Fruit fly (Drosophila melanogaster) whole organism, embryonic: ENCODE results near the gene CG10208.
A peak's percentile ranks its signal among the peaks of the same experiment; 100 is the strongest.

Source experiments
- CG10147 ChIP-seq: fragments of 200-800 bp; sonication (Bioruptor generic); optimal IDR thresholded peaks from 2 replicates; lab custom pipeline; 2019; ENCODE audit warnings: missing biosample characterization, mild to moderate bottlenecking, missing genetic modification characterization, moderate library complexity
- CG11456 ChIP-seq: fragments of 200-800 bp; sonication (Bioruptor generic); IDR thresholded peaks from 3 replicates; pipeline ENCODE4 v1.3.6; 2022; ENCODE audit warnings: missing biosample characterization, missing genetic modification characterization
- CG12071 ChIP-seq: fragments of 200-800 bp; sonication (Bioruptor generic); optimal IDR thresholded peaks from 3 replicates; lab custom pipeline; 2018; ENCODE audit warnings: missing biosample characterization, mild to moderate bottlenecking, missing genetic modification characterization
- CG12219 ChIP-seq: fragments of 200-800 bp; sonication (Bioruptor generic); optimal IDR thresholded peaks from 3 replicates; lab custom pipeline; 2018; ENCODE audit warnings: missing biosample characterization, mild to moderate bottlenecking, missing genetic modification characterization
- CG12744 ChIP-seq: fragments of 200-800 bp; sonication (Bioruptor generic); optimal IDR thresholded peaks from 2 replicates; lab custom pipeline; 2016; ENCODE audit warnings: missing biosample characterization, missing genetic modification characterization
- CG14710 ChIP-seq: fragments of 200-800 bp; sonication (Bioruptor generic); optimal IDR thresholded peaks from 3 replicates; lab custom pipeline; 2019; ENCODE audit warnings: missing biosample characterization, mild to moderate bottlenecking, missing genetic modification characterization, moderate library complexity
- CG15514 ChIP-seq: fragments of 200-800 bp; sonication (Bioruptor generic); optimal IDR thresholded peaks from 3 replicates; lab custom pipeline; 2017; ENCODE audit warnings: missing biosample characterization, missing genetic modification characterization, mild to moderate bottlenecking, moderate library complexity, missing genetic modification reagents
- CG17328 ChIP-seq: fragments of 200-800 bp; sonication (Bioruptor generic); IDR thresholded peaks from 2 replicates; pipeline ENCODE4 v1.3.6; 2022; ENCODE audit warnings: missing biosample characterization, missing genetic modification characterization
- CG17361 ChIP-seq: fragments of 200-800 bp; sonication (Bioruptor generic); IDR thresholded peaks from 3 replicates; pipeline ENCODE4 v1.3.6; 2022; ENCODE audit warnings: missing biosample characterization, missing genetic modification characterization
- CG2199 ChIP-seq: fragments of 200-800 bp; sonication (Bioruptor generic); IDR thresholded peaks from 3 replicates; pipeline ENCODE4 v1.3.6; 2022; ENCODE audit warnings: missing biosample characterization, missing genetic modification characterization
- CG2678 ChIP-seq: fragments of 200-800 bp; sonication (Bioruptor generic); optimal IDR thresholded peaks from 3 replicates; lab custom pipeline; 2019; ENCODE audit warnings: missing biosample characterization, mild to moderate bottlenecking, missing genetic modification characterization, moderate library complexity
- CG2712 ChIP-seq: fragments of 200-800 bp; optimal IDR thresholded peaks from 3 replicates; lab custom pipeline; 2019; ENCODE audit warnings: missing biosample characterization, mild to moderate bottlenecking, missing genetic modification characterization, moderate library complexity
- CG30403 ChIP-seq: fragments of 200-800 bp; sonication (Bioruptor generic); optimal IDR thresholded peaks from 3 replicates; lab custom pipeline; 2016; ENCODE audit warnings: missing biosample characterization, missing genetic modification characterization
- CG34376 ChIP-seq: fragments of 200-800 bp; sonication (Bioruptor generic); optimal IDR thresholded peaks from 2 replicates; lab custom pipeline; 2018; ENCODE audit warnings: missing biosample characterization, mild to moderate bottlenecking, missing genetic modification characterization
- CG4282 ChIP-seq: fragments of 200-800 bp; sonication (Bioruptor generic); optimal IDR thresholded peaks from 2 replicates; lab custom pipeline; 2016; ENCODE audit warnings: missing biosample characterization, missing genetic modification characterization
- CG5245 ChIP-seq: fragments of 200-800 bp; sonication (Bioruptor generic); optimal IDR thresholded peaks from 3 replicates; lab custom pipeline; 2016; ENCODE audit warnings: missing biosample characterization, missing genetic modification characterization
- CG6272 ChIP-seq: fragments of 200-800 bp; sonication (Bioruptor generic); IDR thresholded peaks from 2 replicates; pipeline ENCODE4 v1.3.6; 2022; ENCODE audit warnings: missing biosample characterization, missing genetic modification characterization
- CG7357 ChIP-seq: fragments of 200-800 bp; sonication (Bioruptor generic); IDR thresholded peaks from 3 replicates; pipeline ENCODE4 v1.3.6; 2022; ENCODE audit warnings: missing biosample characterization, missing genetic modification characterization
- CG7556 ChIP-seq: fragments of 200-800 bp; sonication (Bioruptor generic); optimal IDR thresholded peaks from 2 replicates; lab custom pipeline; 2017; ENCODE audit warnings: missing biosample characterization, mild to moderate bottlenecking, missing genetic modification characterization
- CG7987 ChIP-seq: fragments of 200-800 bp; sonication (Bioruptor generic); optimal IDR thresholded peaks from 2 replicates; lab custom pipeline; 2018; ENCODE audit warnings: missing biosample characterization, mild to moderate bottlenecking, missing genetic modification characterization, moderate library complexity
- CG8478 ChIP-seq: fragments of >200 bp; optimal IDR thresholded peaks from 2 replicates; lab custom pipeline; 2018
- CG9817 ChIP-seq: fragments of 200-800 bp; sonication (Bioruptor generic); optimal IDR thresholded peaks from 2 replicates; lab custom pipeline; 2018; ENCODE audit warnings: missing biosample characterization, mild to moderate bottlenecking, missing genetic modification characterization, moderate library complexity
- CTCF ChIP-seq: fragments of 200-800 bp; sonication (Bioruptor generic); optimal IDR thresholded peaks from 2 replicates; lab custom pipeline; 2017; ENCODE audit warnings: missing biosample characterization, mild to moderate bottlenecking, missing genetic modification characterization, moderate library complexity
- Deaf1 ChIP-seq: fragments of 200-800 bp; optimal IDR thresholded peaks from 3 replicates; lab custom pipeline; 2019; ENCODE audit warnings: missing biosample characterization, mild to moderate bottlenecking, missing genetic modification characterization, moderate library complexity
- Gug ChIP-seq: fragments of 200-800 bp; sonication (Bioruptor generic); IDR thresholded peaks from 4 replicates; pipeline ENCODE4 v1.3.6; 2022; ENCODE audit warnings: missing biosample characterization, missing genetic modification characterization
- HLH54F ChIP-seq: fragments of 200-800 bp; sonication (Bioruptor generic); optimal IDR thresholded peaks from 3 replicates; lab custom pipeline; 2016; ENCODE audit warnings: missing biosample characterization, missing genetic modification characterization
- HLHmδ ChIP-seq: fragments of 200-800 bp; sonication (Bioruptor generic); optimal IDR thresholded peaks from 2 replicates; lab custom pipeline; 2018; ENCODE audit warnings: missing biosample characterization, mild to moderate bottlenecking, missing genetic modification characterization, moderate library complexity
- Lhr ChIP-seq: fragments of 200-800 bp; sonication (Bioruptor generic); optimal IDR thresholded peaks from 3 replicates; lab custom pipeline; 2017; ENCODE audit warnings: mild to moderate bottlenecking, missing biosample characterization, missing genetic modification reagents, missing genetic modification characterization
- MTF-1 ChIP-seq: fragments of 200-800 bp; sonication (Bioruptor generic); optimal IDR thresholded peaks from 2 replicates; lab custom pipeline; 2018; ENCODE audit warnings: missing biosample characterization, mild to moderate bottlenecking, missing genetic modification characterization, borderline replicate concordance
- Med ChIP-seq: fragments of 200-800 bp; sonication (Bioruptor generic); peaks from one replicate; lab custom pipeline; 2016; ENCODE audit warnings: missing biosample characterization, missing genetic modification characterization, mild to moderate bottlenecking, inconsistent platforms, moderate library complexity
- Nf-YC ChIP-seq: fragments of 200-800 bp; optimal IDR thresholded peaks from 3 replicates; lab custom pipeline; 2019; ENCODE audit warnings: missing biosample characterization, mild to moderate bottlenecking, missing genetic modification characterization, moderate library complexity
- Opbp ChIP-seq: fragments of 200-800 bp; sonication (Bioruptor generic); IDR thresholded peaks from 3 replicates; pipeline ENCODE4 v1.3.6; 2022; ENCODE audit warnings: missing biosample characterization, missing genetic modification characterization; ENCODE audit not compliant: partially characterized antibody
- Pdp1 ChIP-seq, 2 experiments: fragments of 200-800 bp; sonication (Bioruptor generic); optimal IDR thresholded peaks; 3 replicates each; lab custom pipeline; 2016; ENCODE audit warnings: missing biosample characterization in 2 of 2, missing genetic modification characterization in 2 of 2, mild to moderate bottlenecking in 1 of 2, moderate library complexity in 1 of 2
- Poxn ChIP-seq: fragments of 200-800 bp; sonication (Bioruptor generic); IDR thresholded peaks from 2 replicates; pipeline ENCODE4 v1.3.6; 2022; ENCODE audit warnings: missing biosample characterization, missing genetic modification characterization
- Sin3A ChIP-seq: fragments of >200 bp; optimal IDR thresholded peaks from 2 replicates; lab custom pipeline; 2018
- Six4 ChIP-seq: fragments of 200-800 bp; sonication (Bioruptor generic); optimal IDR thresholded peaks from 2 replicates; lab custom pipeline; 2016; ENCODE audit warnings: missing biosample characterization, missing genetic modification characterization
- ab ChIP-seq: fragments of 200-800 bp; sonication (Bioruptor generic); optimal IDR thresholded peaks from 2 replicates; lab custom pipeline; 2016; ENCODE audit warnings: missing biosample characterization, missing genetic modification characterization
- bowl ChIP-seq: fragments of 200-800 bp; sonication (Bioruptor generic); IDR thresholded peaks from 2 replicates; pipeline ENCODE4 v1.3.6; 2022; ENCODE audit warnings: missing biosample characterization, missing genetic modification characterization
- da ChIP-seq: fragments of 200-800 bp; sonication (Bioruptor generic); optimal IDR thresholded peaks from 2 replicates; lab custom pipeline; 2016; ENCODE audit warnings: missing biosample characterization, missing genetic modification characterization
- fd102C ChIP-seq: fragments of 200-800 bp; sonication (Bioruptor generic); optimal IDR thresholded peaks from 2 replicates; lab custom pipeline; 2018; ENCODE audit warnings: missing biosample characterization, mild to moderate bottlenecking, missing genetic modification characterization, moderate library complexity
- gfzf ChIP-seq: fragments of 200-800 bp; sonication (Bioruptor generic); optimal IDR thresholded peaks from 2 replicates; lab custom pipeline; 2016; ENCODE audit warnings: missing biosample characterization, mild to moderate bottlenecking, missing genetic modification characterization, moderate library complexity
- grau ChIP-seq: fragments of 200-800 bp; optimal IDR thresholded peaks from 3 replicates; lab custom pipeline; 2019; ENCODE audit warnings: missing biosample characterization, mild to moderate bottlenecking, missing genetic modification characterization, moderate library complexity
- insv ChIP-seq, 2 experiments: fragments of 200-800 bp; sonication (Bioruptor generic); optimal IDR thresholded peaks; 3 replicates each; lab custom pipeline; 2016 to 2018; ENCODE audit warnings: missing biosample characterization in 2 of 2, missing genetic modification characterization in 2 of 2
- lilli ChIP-seq: fragments of 200-800 bp; sonication (Bioruptor generic); optimal IDR thresholded peaks from 3 replicates; lab custom pipeline; 2016; ENCODE audit warnings: missing biosample characterization, missing genetic modification characterization
- nerfin-2 ChIP-seq: fragments of 200-800 bp; sonication (Bioruptor generic); IDR thresholded peaks from 2 replicates; pipeline ENCODE4 v1.3.6; 2022; ENCODE audit warnings: missing biosample characterization, missing genetic modification characterization; ENCODE audit not compliant: partially characterized antibody
- nmo ChIP-seq: fragments of 200-800 bp; sonication (Bioruptor generic); optimal IDR thresholded peaks from 2 replicates; lab custom pipeline; 2018; ENCODE audit warnings: missing biosample characterization, mild to moderate bottlenecking, missing genetic modification characterization, moderate library complexity
- pb ChIP-seq: fragments of 200-800 bp; sonication (Bioruptor generic); optimal IDR thresholded peaks from 3 replicates; lab custom pipeline; 2016; ENCODE audit warnings: missing biosample characterization, missing genetic modification characterization
- row ChIP-seq: fragments of 200-800 bp; sonication (Bioruptor generic); IDR thresholded peaks from 3 replicates; pipeline ENCODE4 v1.3.6; 2022; ENCODE audit warnings: missing biosample characterization, missing genetic modification characterization
- so ChIP-seq: fragments of 200-800 bp; sonication (Bioruptor generic); IDR thresholded peaks from 3 replicates; pipeline ENCODE4 v1.3.6; 2022; ENCODE audit warnings: missing biosample characterization, missing genetic modification characterization
- trh ChIP-seq: fragments of 200-800 bp; sonication (Bioruptor generic); optimal IDR thresholded peaks from 2 replicates; lab custom pipeline; 2016; ENCODE audit warnings: missing biosample characterization, missing genetic modification characterization
- unpg ChIP-seq: fragments of 200-800 bp; sonication (Bioruptor generic); optimal IDR thresholded peaks from 3 replicates; lab custom pipeline; 2018; ENCODE audit warnings: missing biosample characterization, mild to moderate bottlenecking, missing genetic modification characterization, moderate library complexity
- vvl ChIP-seq: fragments of 200-800 bp; sonication (Bioruptor generic); IDR thresholded peaks from 2 replicates; pipeline ENCODE4 v1.3.6; 2022; ENCODE audit warnings: missing biosample characterization, missing genetic modification characterization

CG10208 gene

DNA sequence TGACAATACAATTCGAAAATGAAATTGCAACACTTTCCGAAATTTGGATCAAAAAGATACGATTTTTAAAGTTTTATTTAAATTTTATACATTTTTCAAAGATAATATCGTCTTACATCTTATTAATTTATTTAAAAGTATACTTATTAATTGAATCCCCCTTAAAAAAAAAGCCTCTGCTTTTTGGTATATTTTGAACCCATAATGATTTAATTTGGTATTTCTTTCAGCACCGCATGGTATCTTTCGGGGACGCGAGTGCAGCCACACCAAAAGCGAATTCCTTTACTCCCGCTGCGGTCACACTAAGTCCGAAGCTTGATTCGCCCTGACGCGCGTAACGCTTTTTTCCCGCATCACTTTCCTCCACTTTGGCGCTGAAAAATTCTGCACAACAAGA, 46.4 kb upstream of the CG10208 start (continued):
- peak; percentile 77 for TF ChIP-seq CG15514 (GFP tag; lab: Kevin White, UChicago)
- peak; percentile 77 for TF ChIP-seq row (GFP tag; lab: Robert Waterston, UW)
- TF ChIP-seq CG12219 (GFP tag; lab: Kevin White, UChicago) = no peak
- TF ChIP-seq Gug = no peak
- TF ChIP-seq Six4 (GFP tag; lab: Kevin White, UChicago) = no peak
- peak; percentile 57 for TF ChIP-seq CG9817 (tag; lab: Kevin White, UChicago)
- TF ChIP-seq Med = peak; percentile 87
- TF ChIP-seq CTCF (GFP tag; lab: Kevin White, UChicago) = peak; percentile 9
- TF ChIP-seq CG34376 (GFP tag; lab: Kevin White, UChicago) = no peak
- peak; percentile 45 for TF ChIP-seq lilli (GFP tag; lab: Kevin White, UChicago)
- no peak for TF ChIP-seq CG7987 (GFP tag; lab: Kevin White, UChicago)
- peak; percentile 12 for TF ChIP-seq Nf-YC
- TF ChIP-seq CG2678 (tag; lab: Kevin White, UChicago) = peak; percentile 51
- TF ChIP-seq CG10147 (GFP tag; lab: Kevin White, UChicago) = peak; percentile 1
- TF ChIP-seq CG30403 (GFP tag; lab: Kevin White, UChicago) = peak; percentile 59
- no peak for TF ChIP-seq da (GFP tag; lab: Kevin White, UChicago)
- peak; percentile 74 for TF ChIP-seq nmo (GFP tag; lab: Kevin White, UChicago)
- no peak for TF ChIP-seq nerfin-2
- peak; percentile 37 for TF ChIP-seq Sin3A
- TF ChIP-seq CG6272 (GFP tag; lab: Robert Waterston, UW) = peak; percentile 42; the same call in 1 of the 2 replicates
- TF ChIP-seq Opbp = 0 out of 3 replicates have a peak, but pooled peaks have one; percentile 42
- TF ChIP-seq CG17361 (GFP tag; lab: Robert Waterston, UW) = peak; percentile 60; the same call in 2 of the 3 replicates
- peak; percentile 40 for TF ChIP-seq trh (GFP tag; lab: Kevin White, UChicago)
- TF ChIP-seq HLH54F = no peak
- no peak for TF ChIP-seq bowl
- TF ChIP-seq CG5245 (GFP tag; lab: Kevin White, UChicago) = no peak
- TF ChIP-seq CG11456 (GFP tag; lab: Robert Waterston, UW) = peak; percentile 56; the same call in 1 of the 3 replicates
- peak; percentile 39 for TF ChIP-seq unpg
- peak; percentile 10 for TF ChIP-seq CG7556 (GFP tag; lab: Kevin White, UChicago)

DNA sequence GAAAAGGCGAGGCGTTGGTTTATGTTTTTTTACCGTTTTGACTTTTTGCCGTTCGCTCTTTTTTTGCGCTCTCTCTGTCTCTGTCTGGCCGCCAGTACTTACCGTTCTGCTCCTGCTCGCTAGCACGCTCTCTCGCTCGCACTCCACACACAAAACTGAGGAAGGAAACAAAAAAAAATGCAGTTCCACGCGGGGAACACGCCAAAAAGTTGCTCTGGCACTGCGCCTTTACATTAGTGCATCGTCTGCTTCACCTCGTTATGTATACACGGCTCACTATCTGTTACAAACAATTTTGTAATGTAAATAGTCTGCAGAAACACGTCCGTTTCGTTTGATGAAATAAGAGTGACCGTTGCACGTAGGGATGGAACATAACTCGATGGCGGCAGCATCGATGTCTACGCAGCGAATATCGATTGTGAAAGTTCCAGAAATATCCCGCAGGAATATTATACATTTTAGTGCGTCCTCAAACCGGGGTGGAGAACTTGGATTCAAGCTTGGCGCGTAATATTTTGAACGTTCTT, 45.0 kb upstream of the CG10208 start, which contains the start of the genes CG33111 and eIF4G2:
CG33111 (minus strand) TSS at position 359 of the 530 bp plus-strand sequence.
eIF4G2 (minus strand) TSS at position 359 of the 530 bp plus-strand sequence.
- TF ChIP-seq fd102C (no peak), CG12744 (GFP tag; lab: Kevin White, UChicago) (no peak), gfzf (GFP tag; lab: Kevin White, UChicago) (peak; percentile 82), grau (tag; lab: Kevin White, UChicago) (peak; percentile 34), CG7357 (no peak), HLHmδ (GFP tag; lab: Kevin White, UChicago) (peak; percentile 28), CG4282 (GFP tag; lab: Kevin White, UChicago) (no peak), pb (GFP tag; lab: Kevin White, UChicago) (peak; percentile 12), MTF-1 (peak; percentile 7), insv (GFP tag; optimal IDR thresholded peaks at IDR 0.05; lab: Kevin White, UChicago) (peak in 1 of 2 experiments; percentile 44), CG8478 (lab: Kevin White, UChicago) (peak; percentile 85), Deaf1 (tag; lab: Kevin White, UChicago) (no peak), Pdp1 (GFP tag; optimal IDR thresholded peaks at IDR 0.05; lab: Kevin White, UChicago) (peak; percentile 12 to 75), bowl (no peak), CG2199 (0 out of 3 replicates have a peak, but pooled peaks have one; percentile 23), CG17328 (GFP tag; lab: Robert Waterston, UW) (peak; percentile 36; the same call in 1 of the 2 replicates), Lhr (GFP tag; lab: Kevin White, UChicago) (peak; percentile 91), Poxn (GFP tag; lab: Robert Waterston, UW) (no peak), CG2712 (tag; lab: Kevin White, UChicago) (peak; percentile 55), vvl (GFP tag; lab: Robert Waterston, UW) (peak; percentile 66; the same call in 1 of the 2 replicates), CG12071 (GFP tag; lab: Kevin White, UChicago) (peak; percentile 18), ab (GFP tag; lab: Kevin White, UChicago) (no peak), CG14710 (tag; lab: Kevin White, UChicago) (peak; percentile 81), so (GFP tag; lab: Robert Waterston, UW) (peak; percentile 56; the same call in 1 of the 3 replicates), CG9817 (tag; lab: Kevin White, UChicago) (peak; percentile 14)
